Fruit fly (Drosophila melanogaster) whole organism, embryonic: Measurements from ENCODE around the gene Cpr62Bc.

Experiments used
- CG10147 ChIP-seq: fragments of 200-800 bp; sonication (Bioruptor generic); optimal IDR thresholded peaks from 2 replicates; lab custom pipeline; 2019; ENCODE audit warnings: missing biosample characterization, mild to moderate bottlenecking, missing genetic modification characterization, moderate library complexity
- CG10366 ChIP-seq: fragments of 200-800 bp; sonication (Bioruptor generic); IDR thresholded peaks from 2 replicates; pipeline ENCODE4 v1.3.6; 2022; ENCODE audit warnings: missing biosample characterization, missing genetic modification characterization
- CG10654 ChIP-seq: fragments of 200-800 bp; sonication (Bioruptor generic); optimal IDR thresholded peaks from 2 replicates; lab custom pipeline; 2016; ENCODE audit warnings: missing biosample characterization, missing genetic modification characterization
- CG11093 ChIP-seq: fragments of 200-800 bp; sonication (Bioruptor generic); IDR thresholded peaks from 3 replicates; pipeline ENCODE4 v1.3.6; 2022; ENCODE audit warnings: missing biosample characterization, missing genetic modification characterization
- CG11456 ChIP-seq: fragments of 200-800 bp; sonication (Bioruptor generic); IDR thresholded peaks from 3 replicates; pipeline ENCODE4 v1.3.6; 2022; ENCODE audit warnings: missing biosample characterization, missing genetic modification characterization
- CG12071 ChIP-seq: fragments of 200-800 bp; sonication (Bioruptor generic); optimal IDR thresholded peaks from 3 replicates; lab custom pipeline; 2018; ENCODE audit warnings: missing biosample characterization, mild to moderate bottlenecking, missing genetic modification characterization
- CG1233 ChIP-seq: fragments of 200-800 bp; sonication (Bioruptor generic); optimal IDR thresholded peaks from 4 replicates; lab custom pipeline; 2018; ENCODE audit warnings: missing biosample characterization, mild to moderate bottlenecking, missing genetic modification characterization
- CG13123 ChIP-seq: fragments of 200-800 bp; sonication (Bioruptor generic); optimal IDR thresholded peaks from 2 replicates; lab custom pipeline; 2016; ENCODE audit warnings: missing biosample characterization, missing genetic modification characterization
- CG13624 ChIP-seq: fragments of 200-800 bp; sonication (Bioruptor generic); optimal IDR thresholded peaks from 2 replicates; lab custom pipeline; 2016; ENCODE audit warnings: missing biosample characterization, missing genetic modification characterization
- CG13894 ChIP-seq: fragments of 200-800 bp; sonication (Bioruptor generic); optimal IDR thresholded peaks from 3 replicates; lab custom pipeline; 2018; ENCODE audit warnings: missing biosample characterization, mild to moderate bottlenecking, missing genetic modification characterization, moderate library complexity
- CG15269 ChIP-seq: fragments of 200-800 bp; sonication (Bioruptor generic); optimal IDR thresholded peaks from 2 replicates; lab custom pipeline; 2018; ENCODE audit warnings: missing biosample characterization, mild to moderate bottlenecking, missing genetic modification characterization, moderate library complexity
- CG3838 ChIP-seq: fragments of 200-800 bp; sonication (Bioruptor generic); optimal IDR thresholded peaks from 3 replicates; lab custom pipeline; 2016; ENCODE audit warnings: missing biosample characterization, missing genetic modification characterization
- CG4730 ChIP-seq: fragments of 200-800 bp; sonication (Bioruptor generic); IDR thresholded peaks from 2 replicates; pipeline ENCODE4 v1.3.6; 2022; ENCODE audit warnings: missing biosample characterization, missing genetic modification characterization
- CG7963 ChIP-seq: fragments of 200-800 bp; sonication (Bioruptor generic); IDR thresholded peaks from 3 replicates; pipeline ENCODE4 v1.3.6; 2022; ENCODE audit warnings: missing biosample characterization, missing genetic modification characterization; ENCODE audit not compliant: partially characterized antibody
- CG8388 ChIP-seq: fragments of 200-800 bp; sonication (Bioruptor generic); optimal IDR thresholded peaks from 2 replicates; lab custom pipeline; 2019; ENCODE audit warnings: missing biosample characterization, mild to moderate bottlenecking, missing genetic modification characterization, moderate library complexity
- CG9437 ChIP-seq: fragments of 200-800 bp; sonication (Bioruptor generic); optimal IDR thresholded peaks from 2 replicates; lab custom pipeline; 2018; ENCODE audit warnings: missing biosample characterization, mild to moderate bottlenecking, missing genetic modification characterization
- Dll ChIP-seq: fragments of 200-800 bp; sonication (Bioruptor generic); IDR thresholded peaks from 4 replicates; pipeline ENCODE4 v1.3.6; 2022; ENCODE audit warnings: missing biosample characterization, missing genetic modification characterization; ENCODE audit not compliant: partially characterized antibody
- Eip74EF ChIP-seq, 2 experiments: fragments of 200-800 bp in 1 of 2; fragments of >200 bp in 1 of 2; sonication (Bioruptor generic) in 1 of 2; optimal IDR thresholded peaks; 2 replicates each; lab custom pipeline; 2017 to 2019; ENCODE audit warnings: missing biosample characterization in 2 of 2, missing genetic modification characterization in 2 of 2, mild to moderate bottlenecking in 1 of 2, moderate library complexity in 1 of 2
- HLH54F ChIP-seq: fragments of 200-800 bp; sonication (Bioruptor generic); optimal IDR thresholded peaks from 3 replicates; lab custom pipeline; 2016; ENCODE audit warnings: missing biosample characterization, missing genetic modification characterization
- Hr78 ChIP-seq, 2 experiments: fragments of 200-800 bp in 1 of 2; fragments of >200 bp in 1 of 2; sonication (Bioruptor generic) in 1 of 2; optimal IDR thresholded peaks; 2 replicates each; lab custom pipeline; 2017 to 2019; ENCODE audit warnings: missing biosample characterization in 2 of 2, missing genetic modification characterization in 2 of 2, mild to moderate bottlenecking in 1 of 2, moderate library complexity in 1 of 2
- Lpt ChIP-seq: fragments of >200 bp; optimal IDR thresholded peaks from 2 replicates; lab custom pipeline; 2018; ENCODE audit warnings: missing biosample characterization, missing genetic modification characterization
- Nf-YB ChIP-seq: fragments of 200-800 bp; sonication (Bioruptor generic); optimal IDR thresholded peaks from 3 replicates; lab custom pipeline; 2019; ENCODE audit warnings: missing biosample characterization, mild to moderate bottlenecking, missing genetic modification characterization, moderate library complexity
- Pdp1 ChIP-seq, 2 experiments: fragments of 200-800 bp; sonication (Bioruptor generic); optimal IDR thresholded peaks; 3 replicates each; lab custom pipeline; 2016; ENCODE audit warnings: missing biosample characterization in 2 of 2, missing genetic modification characterization in 2 of 2, mild to moderate bottlenecking in 1 of 2, moderate library complexity in 1 of 2
- Ravus ChIP-seq: fragments of 200-800 bp; sonication (Bioruptor generic); IDR thresholded peaks from 2 replicates; pipeline ENCODE4 v1.3.6; 2022; ENCODE audit warnings: missing biosample characterization, missing genetic modification characterization
- ab ChIP-seq: fragments of 200-800 bp; sonication (Bioruptor generic); optimal IDR thresholded peaks from 2 replicates; lab custom pipeline; 2016; ENCODE audit warnings: missing biosample characterization, missing genetic modification characterization
- abd-A ChIP-seq: fragments of 200-800 bp; sonication (Bioruptor generic); optimal IDR thresholded peaks from 3 replicates; lab custom pipeline; 2019; ENCODE audit warnings: missing biosample characterization, mild to moderate bottlenecking, missing genetic modification characterization, moderate library complexity
- crc ChIP-seq: fragments of 200-800 bp; sonication (Bioruptor generic); optimal IDR thresholded peaks from 2 replicates; lab custom pipeline; 2016; ENCODE audit warnings: missing biosample characterization, missing genetic modification characterization
- cwo ChIP-seq: fragments of 200-800 bp; sonication (Bioruptor generic); optimal IDR thresholded peaks from 3 replicates; lab custom pipeline; 2017; ENCODE audit warnings: missing biosample characterization, missing genetic modification characterization, mild to moderate bottlenecking, moderate library complexity, missing genetic modification reagents
- fru ChIP-seq: fragments of >200 bp; optimal IDR thresholded peaks from 2 replicates; lab custom pipeline; 2017
- insv ChIP-seq, 2 experiments: fragments of 200-800 bp; sonication (Bioruptor generic); optimal IDR thresholded peaks; 3 replicates each; lab custom pipeline; 2016 to 2018; ENCODE audit warnings: missing biosample characterization in 2 of 2, missing genetic modification characterization in 2 of 2
- jumu ChIP-seq: fragments of 200-800 bp; sonication (Bioruptor generic); optimal IDR thresholded peaks from 3 replicates; lab custom pipeline; 2016; ENCODE audit warnings: missing biosample characterization, missing genetic modification characterization
- kni ChIP-seq: fragments of 200-800 bp; sonication (Bioruptor generic); optimal IDR thresholded peaks from 3 replicates; lab custom pipeline; 2017; ENCODE audit warnings: mild to moderate bottlenecking, missing biosample characterization, missing genetic modification reagents, missing genetic modification characterization
- maf-S ChIP-seq: fragments of 200-800 bp; sonication (Bioruptor generic); optimal IDR thresholded peaks from 2 replicates; lab custom pipeline; 2016; ENCODE audit warnings: missing biosample characterization, missing genetic modification characterization
- nerfin-1 ChIP-seq: fragments of 200-800 bp; sonication (Bioruptor generic); optimal IDR thresholded peaks from 3 replicates; lab custom pipeline; 2019; ENCODE audit warnings: missing biosample characterization, mild to moderate bottlenecking, missing genetic modification characterization, moderate library complexity
- nom ChIP-seq: fragments of 200-800 bp; sonication (Bioruptor generic); optimal IDR thresholded peaks from 2 replicates; lab custom pipeline; 2017; ENCODE audit warnings: missing biosample characterization, missing genetic modification characterization, mild to moderate bottlenecking, moderate library complexity, missing genetic modification reagents
- p53 ChIP-seq: fragments of 200-800 bp; sonication (Bioruptor generic); optimal IDR thresholded peaks from 2 replicates; lab custom pipeline; 2016; ENCODE audit warnings: missing biosample characterization, missing genetic modification characterization
- phol ChIP-seq: fragments of 200-800 bp; sonication (Bioruptor generic); optimal IDR thresholded peaks from 3 replicates; lab custom pipeline; 2018; ENCODE audit warnings: missing biosample characterization, mild to moderate bottlenecking, missing genetic modification characterization, moderate library complexity
- pros ChIP-seq: fragments of 200-800 bp; sonication (Bioruptor generic); optimal IDR thresholded peaks from 3 replicates; lab custom pipeline; 2019; ENCODE audit warnings: missing biosample characterization, mild to moderate bottlenecking, missing genetic modification characterization, moderate library complexity
- sd ChIP-seq: fragments of 200-800 bp; sonication (Bioruptor generic); optimal IDR thresholded peaks from 3 replicates; lab custom pipeline; 2018; ENCODE audit warnings: missing biosample characterization, mild to moderate bottlenecking, missing genetic modification characterization, moderate library complexity
- shn ChIP-seq: fragments of 200-800 bp; sonication (Bioruptor generic); optimal IDR thresholded peaks from 3 replicates; lab custom pipeline; 2016; ENCODE audit warnings: missing biosample characterization, missing genetic modification characterization
- sqz ChIP-seq: fragments of 200-800 bp; sonication (Bioruptor generic); optimal IDR thresholded peaks from 3 replicates; lab custom pipeline; 2018; ENCODE audit warnings: missing biosample characterization, mild to moderate bottlenecking, missing genetic modification characterization
- tio ChIP-seq: fragments of 200-800 bp; sonication (Bioruptor generic); optimal IDR thresholded peaks from 2 replicates; lab custom pipeline; 2017; ENCODE audit warnings: missing biosample characterization, missing genetic modification characterization, inconsistent platforms
- unpg ChIP-seq: fragments of 200-800 bp; sonication (Bioruptor generic); optimal IDR thresholded peaks from 3 replicates; lab custom pipeline; 2018; ENCODE audit warnings: missing biosample characterization, mild to moderate bottlenecking, missing genetic modification characterization, moderate library complexity
- zfh1 ChIP-seq: fragments of 200-800 bp; sonication (Bioruptor generic); IDR thresholded peaks from 3 replicates; pipeline ENCODE4 v1.3.6; 2022; ENCODE audit warnings: missing biosample characterization, missing genetic modification characterization

Gene Cpr62Bc

dm6 chr3L:1827809-1828371 lies 14.0 kb downstream of the Cpr62Bc start:
- 0 out of 3 replicates have a peak, but pooled peaks have one; percentile 10 for TF ChIP-seq CG11456 (GFP tag; lab: Robert Waterston, UW)
- no peak for TF ChIP-seq maf-S (GFP tag; lab: Kevin White, UChicago)

dm6 chr3L:1822365-1822764 lies 19.5 kb downstream of the Cpr62Bc start:
- TF ChIP-seq CG4730 (GFP tag; lab: Robert Waterston, UW) (no peak), nom (GFP tag; lab: Kevin White, UChicago) (peak; percentile 19)

DNA sequence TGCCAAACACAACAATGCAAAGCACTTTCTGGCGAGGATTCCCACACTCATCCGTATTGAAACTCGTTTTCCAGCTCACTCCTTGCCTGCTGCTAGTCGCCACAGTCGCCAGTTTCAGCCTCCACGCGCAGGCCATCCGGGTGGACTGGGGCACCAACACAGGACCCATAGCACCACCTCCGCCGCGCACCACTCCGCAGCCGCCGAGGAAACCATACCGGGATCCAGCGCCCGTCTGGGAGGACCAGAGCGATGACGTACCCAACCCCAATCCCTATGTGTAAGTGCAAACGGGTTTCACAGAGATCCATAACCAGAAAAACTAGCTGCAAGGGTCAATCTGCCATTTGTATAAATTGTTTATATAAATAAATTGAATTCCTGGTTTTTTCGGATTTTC lies 20.7 kb downstream of the Cpr62Bc start:
- peak; percentile 42 for TF ChIP-seq nom (GFP tag; lab: Kevin White, UChicago)
- no peak for TF ChIP-seq jumu (GFP tag; lab: Kevin White, UChicago)

dm6 chr3L:1818834-1819233 lies 23.1 kb downstream of the Cpr62Bc start:
- TF ChIP-seq CG10654 (GFP tag; lab: Kevin White, UChicago) (no peak), CG9437 (no peak), CG8388 (no peak), nerfin-1 (tag; lab: Kevin White, UChicago) (no peak), tio (GFP tag; lab: Kevin White, UChicago) (no peak), CG15269 (tag; lab: Kevin White, UChicago) (peak; percentile 67), CG10366 (GFP tag; lab: Robert Waterston, UW) (no peak), Lpt (GFP tag; lab: Kevin White, UChicago) (no peak), CG1233 (GFP tag; lab: Kevin White, UChicago) (no peak), unpg (no peak), phol (tag; lab: Kevin White, UChicago) (no peak), Hr78 (GFP tag; optimal IDR thresholded peaks at IDR 0.05; lab: Kevin White, UChicago) (no peak), pros (GFP tag; lab: Kevin White, UChicago) (peak; percentile 5), CG13624 (GFP tag; lab: Kevin White, UChicago) (no peak), CG7963 (GFP tag; lab: Robert Waterston, UW) (no peak), ab (GFP tag; lab: Kevin White, UChicago) (no peak), Nf-YB (GFP tag; lab: Kevin White, UChicago) (no peak), shn (no peak), crc (no peak), kni (GFP tag; lab: Kevin White, UChicago) (peak; percentile 48), CG12071 (GFP tag; lab: Kevin White, UChicago) (no peak), Dll (GFP tag; lab: Robert Waterston, UW) (no peak), CG3838 (GFP tag; lab: Kevin White, UChicago) (no peak), fru (lab: Kevin White, UChicago) (no peak), zfh1 (GFP tag; lab: Robert Waterston, UW) (no peak), insv (GFP tag; optimal IDR thresholded peaks at IDR 0.05; lab: Kevin White, UChicago) (no peak), CG13894 (tag; lab: Kevin White, UChicago) (peak; percentile 59), sqz (GFP tag; lab: Kevin White, UChicago) (no peak), Eip74EF (GFP tag; optimal IDR thresholded peaks at IDR 0.05; lab: Kevin White, UChicago) (peak in 1 of 2 experiments; percentile 98), Ravus (GFP tag; lab: Robert Waterston, UW) (no peak), HLH54F (GFP tag; lab: Kevin White, UChicago) (no peak), cwo (GFP tag; lab: Kevin White, UChicago) (peak; percentile 25), sd (tag; lab: Kevin White, UChicago) (peak; percentile 60), CG13123 (GFP tag; lab: Kevin White, UChicago) (no peak), CG10147 (GFP tag; lab: Kevin White, UChicago) (no peak), abd-A (tag; lab: Kevin White, UChicago) (peak; percentile 98), Pdp1 (GFP tag; optimal IDR thresholded peaks at IDR 0.05; lab: Kevin White, UChicago) (no peak), CG11093 (no peak), p53 (no peak)
